Fruit fly (Drosophila melanogaster): ENCODE data around the gene CG1492.

Gene CG1492

dm6 chrX:12004395-12004768 is 7.6 kb downstream of the CG1492 start (continued):
- TF ChIP-seq CG8359 (GFP tag; optimal IDR thresholded peaks at IDR 0.05; ENCODE audit: borderline replicate concordance) (no peak), gce (GFP tag; IDR thresholded peaks at IDR 0.05) (no peak), CG15514 (GFP tag; optimal IDR thresholded peaks at IDR 0.05) (no peak), ttk (GFP tag; IDR thresholded peaks at IDR 0.05) (no peak), CG2712 (tag; optimal IDR thresholded peaks at IDR 0.05) (peak; percentile 2), CG16815 (GFP tag; optimal IDR thresholded peaks at IDR 0.05) (no peak), Awh (GFP tag; IDR thresholded peaks at IDR 0.05) (no peak), CG33213 (GFP tag; optimal IDR thresholded peaks at IDR 0.05) (no peak), sima (GFP tag; optimal IDR thresholded peaks at IDR 0.05) (no peak), CG9609 (GFP tag; optimal IDR thresholded peaks at IDR 0.05) (no peak), CG2202 (tag; optimal IDR thresholded peaks at IDR 0.05) (no peak), CG13123 (GFP tag; optimal IDR thresholded peaks at IDR 0.05) (no peak), Ravus (GFP tag; IDR thresholded peaks at IDR 0.05) (no peak), bsh (GFP tag; optimal IDR thresholded peaks at IDR 0.05) (peak in 1 of 2 experiments; percentile 53), HLH54F (GFP tag; optimal IDR thresholded peaks at IDR 0.05) (no peak), CG2120 (GFP tag; optimal IDR thresholded peaks at IDR 0.05) (no peak), dm (GFP tag; optimal IDR thresholded peaks at IDR 0.05) (no peak), trh (GFP tag; optimal IDR thresholded peaks at IDR 0.05) (no peak), Doc3 (GFP tag; IDR thresholded peaks at IDR 0.05; ENCODE audit: partially characterized antibody) (no peak), hkb (optimal IDR thresholded peaks at IDR 0.05) (no peak), hkb (GFP tag; IDR thresholded peaks at IDR 0.05) (no peak), CG7928 (GFP tag; optimal IDR thresholded peaks at IDR 0.05) (no peak), CG32532 (GFP tag; IDR thresholded peaks at IDR 0.05) (no peak), tgo (GFP tag; IDR thresholded peaks at IDR 0.05) (0 out of 3 replicates have a peak, but pooled peaks have one; percentile 6), CG15696 (tag; optimal IDR thresholded peaks at IDR 0.05) (no peak), zen (tag; optimal IDR thresholded peaks at IDR 0.05) (no peak), CG17328 (GFP tag; IDR thresholded peaks at IDR 0.05) (no peak), Lhr (GFP tag; optimal IDR thresholded peaks at IDR 0.05) (no peak), Chrac-16 (GFP tag; optimal IDR thresholded peaks at IDR 0.05) (no peak), repo (GFP tag; optimal IDR thresholded peaks at IDR 0.05) (no peak), eve (GFP tag; optimal IDR thresholded peaks at IDR 0.05) (no peak), ERR (GFP tag; optimal IDR thresholded peaks at IDR 0.05) (no peak), peb (GFP tag; IDR thresholded peaks at IDR 0.05) (no peak), NFAT (GFP tag; IDR thresholded peaks at IDR 0.05) (no peak), CG18476 (GFP tag; optimal IDR thresholded peaks at IDR 0.05) (no peak), NfI (GFP tag; optimal IDR thresholded peaks at IDR 0.05) (no peak), YL-1 (GFP tag; optimal IDR thresholded peaks at IDR 0.05) (no peak), BtbVII (GFP tag; optimal IDR thresholded peaks at IDR 0.05) (peak; percentile 14), CG15269 (tag; optimal IDR thresholded peaks at IDR 0.05) (peak; percentile 42), HmgD (GFP tag; optimal IDR thresholded peaks at IDR 0.05) (no peak), C15 (GFP tag; IDR thresholded peaks at IDR 0.05) (no peak), stc (GFP tag; IDR thresholded peaks at IDR 0.05) (no peak), CG3281 (GFP tag; optimal IDR thresholded peaks at IDR 0.05) (peak; percentile 18), rib (GFP tag; IDR thresholded peaks at IDR 0.05) (no peak), CG2129 (GFP tag; IDR thresholded peaks at IDR 0.05; ENCODE audit: partially characterized antibody) (no peak), CG4424 (GFP tag; optimal IDR thresholded peaks at IDR 0.05) (peak; percentile 0), CG9727 (GFP tag; optimal IDR thresholded peaks at IDR 0.05) (peak; percentile 25), CG43689 (GFP tag; IDR thresholded peaks at IDR 0.05) (no peak), CG31365 (tag; optimal IDR thresholded peaks at IDR 0.05) (no peak), ash1 (GFP tag; optimal IDR thresholded peaks at IDR 0.05) (no peak), CG4820 (GFP tag; optimal IDR thresholded peaks at IDR 0.05) (no peak), CG12391 (tag; optimal IDR thresholded peaks at IDR 0.05) (peak; percentile 9), CG7372 (GFP tag; IDR thresholded peaks at IDR 0.05) (no peak)

Measured in whole organism, embryonic.